Fruit fly (Drosophila melanogaster): ENCODE data around the gene Axs.

- TF ChIP-seq CG8301 (tag; optimal IDR thresholded peaks at IDR 0.05) = no peak
- TF ChIP-seq CG15710 (tag; optimal IDR thresholded peaks at IDR 0.05) = no peak
- no peak for TF ChIP-seq gl (tag; optimal IDR thresholded peaks at IDR 0.05)
- no peak for TF ChIP-seq CG14655 (GFP tag; optimal IDR thresholded peaks at IDR 0.05)
- TF ChIP-seq CG10348 (GFP tag; IDR thresholded peaks at IDR 0.05) = no peak
- TF ChIP-seq fd96Ca (GFP tag; IDR thresholded peaks at IDR 0.05) = no peak
- TF ChIP-seq CG32121 (GFP tag; IDR thresholded peaks at IDR 0.05) = no peak
- TF ChIP-seq CG9948 (tag; optimal IDR thresholded peaks at IDR 0.05) = no peak
- no peak for TF ChIP-seq Snoo (tag; optimal IDR thresholded peaks at IDR 0.05)
- TF ChIP-seq D1 (tag; optimal IDR thresholded peaks at IDR 0.05) = no peak
Observed at dm6 chrX:16718169-16718723, 34.6 kb upstream of the Axs start.

Measured in whole organism, pupa.